Worm (Caenorhabditis elegans) whole organism, mixed stage, embryonic: ENCODE data around the gene Y73C8C.10.

Experiments
- ces-1 ChIP-seq: fragments of 150-350 bp; optimal IDR thresholded peaks from 2 replicates; lab custom pipeline; 2014; ENCODE audit warnings: missing biosample characterization, missing genetic modification reagents, missing genetic modification characterization
- elt-1 ChIP-seq: sonication (generic microtip); optimal IDR thresholded peaks from 2 replicates; lab custom pipeline; 2017; ENCODE audit warnings: missing genetic modification characterization, mild to moderate bottlenecking, missing compliant biosample characterization, antibody characterized with exemption, moderate library complexity, borderline replicate concordance; ENCODE audit not compliant: insufficient read depth
- snpc-4 ChIP-seq: fragments of 150-350 bp; optimal IDR thresholded peaks from 2 replicates; lab custom pipeline; 2014; ENCODE audit warnings: missing biosample characterization, missing genetic modification characterization

DNA sequence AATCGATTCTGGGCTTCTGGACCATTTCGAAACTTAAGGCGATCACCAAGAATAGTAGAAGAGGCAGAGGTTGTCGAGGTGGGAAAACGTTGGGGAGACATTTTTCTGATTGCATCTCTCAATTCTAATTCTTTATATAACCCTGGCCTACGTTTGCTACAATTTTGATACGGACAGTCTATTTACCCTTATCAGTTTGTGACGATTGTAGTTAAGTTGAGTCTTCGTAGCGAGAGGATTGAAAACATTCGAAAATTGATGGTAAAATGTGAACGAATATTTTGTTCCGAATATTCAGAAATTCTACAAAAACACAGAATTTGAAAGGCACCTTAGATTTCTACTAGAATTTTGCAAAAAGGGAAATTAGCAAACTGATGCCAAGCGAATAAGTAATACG, at the start of gene Y73C8C.10:
- TF ChIP-seq ces-1 (GFP tag; lab: Kevin White, UChicago) (no peak), elt-1 (tag; lab: Kevin White, UChicago) (no peak), snpc-4 (tag; lab: Kevin White, UChicago) (no peak)
